Worm (Caenorhabditis elegans): ENCODE data around the gene F32D1.11.

The F32D1.11 gene

DNA sequence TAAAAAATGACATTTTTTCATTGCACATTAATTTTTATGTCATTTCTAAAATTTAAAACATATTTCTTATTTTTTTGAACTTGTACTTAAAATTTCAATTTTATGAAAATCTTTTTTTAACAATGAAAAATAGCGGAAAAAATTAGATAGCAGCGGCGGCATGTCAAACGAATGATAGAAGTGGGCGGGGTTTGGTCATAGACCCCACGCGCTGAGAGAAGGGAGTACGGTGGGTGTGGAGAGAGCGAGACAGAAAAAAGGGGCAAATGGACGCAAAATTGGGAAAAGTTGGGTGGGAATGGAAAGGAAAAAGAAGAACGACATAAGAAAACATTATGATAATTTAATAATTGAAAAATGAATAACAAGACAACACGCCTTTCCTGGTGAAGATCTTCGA, 21.6 kb upstream of the F32D1.11 start:
- TF ChIP-seq nfya-1 (tag; optimal IDR thresholded peaks at IDR 0.05; ENCODE audit: insufficient read depth) (peak; percentile 93), ceh-82 (tag; optimal IDR thresholded peaks at IDR 0.05) (no peak)

- TF ChIP-seq lin-39 (tag; optimal IDR thresholded peaks at IDR 0.05) (no peak), snpc-4 (tag; optimal IDR thresholded peaks at IDR 0.05) (no peak), jun-1 (tag; optimal IDR thresholded peaks at IDR 0.05) (no peak), daf-12 (tag; optimal IDR thresholded peaks at IDR 0.05) (no peak), zag-1 (tag; optimal IDR thresholded peaks at IDR 0.05) (no peak)
Observed at ce11 chrV:4387402-4387801, 21.1 kb upstream of the F32D1.11 start, which contains the start of gene F13A2.9. Gene F13A2.9, minus strand, starts transcription at chrV:4387502.

ce11 chrV:4386173-4386572, 19.8 kb upstream of the F32D1.11 start, which contains the start of gene F13A2.10:
Gene F13A2.10, minus strand, starts transcription at chrV:4386273.
- no peak for TF ChIP-seq nhr-67 (tag; optimal IDR thresholded peaks at IDR 0.05)
- TF ChIP-seq jun-1 (tag; optimal IDR thresholded peaks at IDR 0.05): no peak
- TF ChIP-seq ama-1 (optimal IDR thresholded peaks at IDR 0.05): no peak
- no peak for TF ChIP-seq skn-1 (tag; optimal IDR thresholded peaks at IDR 0.05)
- TF ChIP-seq elt-3 (tag; optimal IDR thresholded peaks at IDR 0.05): no peak
- no peak for TF ChIP-seq nhr-43 (tag; optimal IDR thresholded peaks at IDR 0.05; ENCODE audit: poor library complexity, severe bottlenecking)
- TF ChIP-seq ceh-16 (tag; optimal IDR thresholded peaks at IDR 0.05): no peak
- TF ChIP-seq hmg-11 (tag; optimal IDR thresholded peaks at IDR 0.05): no peak
- TF ChIP-seq fkh-2 (tag; optimal IDR thresholded peaks at IDR 0.05): no peak
- no peak for TF ChIP-seq fos-1 (tag; optimal IDR thresholded peaks at IDR 0.05)
- no peak for TF ChIP-seq nhr-28 (tag; optimal IDR thresholded peaks at IDR 0.05)
- TF ChIP-seq tbx-2 (tag; optimal IDR thresholded peaks at IDR 0.05): no peak
- TF ChIP-seq egl-5 (tag; optimal IDR thresholded peaks at IDR 0.05): no peak
- no peak for TF ChIP-seq mml-1 (tag; optimal IDR thresholded peaks at IDR 0.05)
- no peak for TF ChIP-seq unc-62 (GFP tag; optimal IDR thresholded peaks at IDR 0.05)
- no peak for TF ChIP-seq lin-15B (tag; optimal IDR thresholded peaks at IDR 0.05)
- TF ChIP-seq nhr-12 (tag; optimal IDR thresholded peaks at IDR 0.05): no peak
- TF ChIP-seq ceh-28 (tag; optimal IDR thresholded peaks at IDR 0.05): no peak
- TF ChIP-seq aly-2 (tag; optimal IDR thresholded peaks at IDR 0.05): no peak

DNA sequence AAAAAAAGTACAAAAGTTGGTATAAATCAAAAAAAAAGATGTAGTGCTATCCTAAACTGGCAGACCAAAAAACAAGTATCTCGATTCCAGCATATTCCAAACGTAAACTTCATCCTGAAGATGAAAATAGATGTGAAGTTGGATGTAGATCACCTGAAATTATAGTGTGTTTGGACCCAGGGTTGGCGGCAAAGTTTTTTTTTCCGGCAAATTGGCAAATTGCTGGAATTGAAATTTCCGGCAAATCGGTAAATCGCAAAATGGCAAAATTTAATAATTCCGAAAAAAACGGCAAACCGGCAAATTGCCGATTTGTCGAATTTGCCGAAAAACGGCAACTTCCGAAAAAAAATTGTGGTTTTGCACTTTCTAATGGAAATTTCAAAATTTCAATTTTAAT, 18.1 kb upstream of the F32D1.11 start, which contains the start of gene F13A2.2:
Gene F13A2.2 (minus strand): TSS at position 101 of the 400 bp plus-strand sequence.
- TF ChIP-seq R02D3.7 (tag; optimal IDR thresholded peaks at IDR 0.05) (no peak), elt-1 (tag; optimal IDR thresholded peaks at IDR 0.05) (no peak), sea-2 (GFP tag; optimal IDR thresholded peaks at IDR 0.05) (no peak), pqm-1 (tag; optimal IDR thresholded peaks at IDR 0.05) (no peak), egl-5 (tag; optimal IDR thresholded peaks at IDR 0.05) (no peak), ceh-28 (tag; optimal IDR thresholded peaks at IDR 0.05) (no peak), elt-3 (tag; optimal IDR thresholded peaks at IDR 0.05) (no peak), nhr-23 (tag; optimal IDR thresholded peaks at IDR 0.05) (no peak), lin-15B (tag; optimal IDR thresholded peaks at IDR 0.05) (no peak), ZK546.5 (tag; optimal IDR thresholded peaks at IDR 0.05) (no peak)

ce11 chrV:4382298-4382697, 16.0 kb upstream of the F32D1.11 start, which contains the start of gene F13A2.1:
Gene F13A2.1, minus strand, starts transcription at chrV:4382398.
- TF ChIP-seq pqm-1 (tag; optimal IDR thresholded peaks at IDR 0.05): no peak
- no peak for TF ChIP-seq fkh-2 (tag; optimal IDR thresholded peaks at IDR 0.05)
- no peak for TF ChIP-seq mdl-1 (tag; optimal IDR thresholded peaks at IDR 0.05)
- no peak for TF ChIP-seq nhr-76 (tag; optimal IDR thresholded peaks at IDR 0.05)
- no peak for TF ChIP-seq unc-39 (tag; optimal IDR thresholded peaks at IDR 0.05)
- no peak for TF ChIP-seq sea-2 (GFP tag; optimal IDR thresholded peaks at IDR 0.05)
- no peak for TF ChIP-seq ceh-16 (tag; optimal IDR thresholded peaks at IDR 0.05)
- TF ChIP-seq ztf-4 (tag; optimal IDR thresholded peaks at IDR 0.05): no peak
- TF ChIP-seq nfya-1 (tag; optimal IDR thresholded peaks at IDR 0.05; ENCODE audit: insufficient read depth): no peak
- no peak for TF ChIP-seq ztf-11 (tag; optimal IDR thresholded peaks at IDR 0.05)

Data from whole organism, L3 larva.